Fruit fly (Drosophila melanogaster) whole organism, embryonic: Measurements from ENCODE around the gene scyl.

Experiments used
- Blimp-1 ChIP-seq: fragments of 200-800 bp; sonication (Bioruptor generic); optimal IDR thresholded peaks from 3 replicates; lab custom pipeline; 2018; ENCODE audit warnings: missing biosample characterization, missing genetic modification characterization, mild to moderate bottlenecking, moderate library complexity, missing genetic modification reagents
- Bteb2 ChIP-seq: fragments of 200-800 bp; sonication (Bioruptor generic); optimal IDR thresholded peaks from 2 replicates; lab custom pipeline; 2016; ENCODE audit warnings: missing biosample characterization, missing genetic modification characterization
- CG10267 ChIP-seq: fragments of 200-800 bp; sonication (Bioruptor generic); optimal IDR thresholded peaks from 2 replicates; lab custom pipeline; 2018; ENCODE audit warnings: missing biosample characterization, mild to moderate bottlenecking, missing genetic modification characterization, moderate library complexity
- CG10979 ChIP-seq: fragments of 200-800 bp; sonication (Bioruptor generic); optimal IDR thresholded peaks from 2 replicates; lab custom pipeline; 2018; ENCODE audit warnings: missing biosample characterization, mild to moderate bottlenecking, missing genetic modification characterization, moderate library complexity
- CG11504 ChIP-seq: fragments of 200-800 bp; sonication (Bioruptor generic); optimal IDR thresholded peaks from 3 replicates; lab custom pipeline; 2019; ENCODE audit warnings: missing biosample characterization, mild to moderate bottlenecking, missing genetic modification characterization, moderate library complexity
- CG13296 ChIP-seq: fragments of 200-800 bp; sonication (Bioruptor generic); optimal IDR thresholded peaks from 3 replicates; lab custom pipeline; 2018; ENCODE audit warnings: missing biosample characterization, mild to moderate bottlenecking, missing genetic modification characterization
- CG17359 ChIP-seq: fragments of 200-800 bp; sonication (Bioruptor generic); optimal IDR thresholded peaks from 3 replicates; lab custom pipeline; 2018; ENCODE audit warnings: missing biosample characterization, mild to moderate bottlenecking, missing genetic modification characterization, moderate library complexity
- CG17829 ChIP-seq: fragments of 200-800 bp; optimal IDR thresholded peaks from 2 replicates; lab custom pipeline; 2019; ENCODE audit warnings: missing biosample characterization, mild to moderate bottlenecking, missing genetic modification characterization, moderate library complexity
- CG2199 ChIP-seq: fragments of 200-800 bp; sonication (Bioruptor generic); IDR thresholded peaks from 3 replicates; pipeline ENCODE4 v1.3.6; 2022; ENCODE audit warnings: missing biosample characterization, missing genetic modification characterization
- CG2712 ChIP-seq: fragments of 200-800 bp; optimal IDR thresholded peaks from 3 replicates; lab custom pipeline; 2019; ENCODE audit warnings: missing biosample characterization, mild to moderate bottlenecking, missing genetic modification characterization, moderate library complexity
- CG30020 ChIP-seq: fragments of 200-800 bp; optimal IDR thresholded peaks from 2 replicates; lab custom pipeline; 2019; ENCODE audit warnings: missing biosample characterization, mild to moderate bottlenecking, missing genetic modification characterization, moderate library complexity
- CG3281 ChIP-seq: fragments of 200-800 bp; sonication (Bioruptor generic); optimal IDR thresholded peaks from 3 replicates; lab custom pipeline; 2017; ENCODE audit warnings: missing biosample characterization, mild to moderate bottlenecking, missing genetic modification characterization
- CG34376 ChIP-seq: fragments of 200-800 bp; sonication (Bioruptor generic); optimal IDR thresholded peaks from 2 replicates; lab custom pipeline; 2018; ENCODE audit warnings: missing biosample characterization, mild to moderate bottlenecking, missing genetic modification characterization
- CG3847 ChIP-seq: fragments of 200-800 bp; sonication (Bioruptor generic); IDR thresholded peaks from 2 replicates; pipeline ENCODE4 v1.3.6; 2022; ENCODE audit warnings: missing biosample characterization, missing genetic modification characterization
- CG4424 ChIP-seq: fragments of 200-800 bp; sonication (Bioruptor generic); optimal IDR thresholded peaks from 3 replicates; lab custom pipeline; 2016; ENCODE audit warnings: missing biosample characterization, missing genetic modification characterization
- CG5180 ChIP-seq: fragments of 200-800 bp; sonication (Bioruptor generic); optimal IDR thresholded peaks from 3 replicates; lab custom pipeline; 2017; ENCODE audit warnings: missing biosample characterization, missing genetic modification characterization, mild to moderate bottlenecking, moderate library complexity, missing genetic modification reagents
- CG6175 ChIP-seq: fragments of 200-800 bp; sonication (Bioruptor generic); IDR thresholded peaks from 3 replicates; pipeline ENCODE4 v1.3.6; 2022; ENCODE audit warnings: missing biosample characterization, missing genetic modification characterization
- CG8089 ChIP-seq: fragments of 200-800 bp; sonication (Bioruptor generic); optimal IDR thresholded peaks from 3 replicates; lab custom pipeline; 2016; ENCODE audit warnings: missing biosample characterization, missing genetic modification characterization
- CG8388 ChIP-seq: fragments of 200-800 bp; sonication (Bioruptor generic); optimal IDR thresholded peaks from 2 replicates; lab custom pipeline; 2019; ENCODE audit warnings: missing biosample characterization, mild to moderate bottlenecking, missing genetic modification characterization, moderate library complexity
- CHES-1-like ChIP-seq: fragments of 200-800 bp; sonication (Bioruptor generic); optimal IDR thresholded peaks from 2 replicates; lab custom pipeline; 2016; ENCODE audit warnings: missing biosample characterization, missing genetic modification characterization
- CoRest ChIP-seq: fragments of 200-800 bp; sonication (Bioruptor generic); optimal IDR thresholded peaks from 3 replicates; lab custom pipeline; 2018; ENCODE audit warnings: missing biosample characterization, mild to moderate bottlenecking, missing genetic modification characterization, moderate library complexity
- D ChIP-seq, 2 experiments: fragments of 200-800 bp in 1 of 2; fragments of >200 bp in 1 of 2; sonication (Bioruptor generic) in 1 of 2; optimal IDR thresholded peaks; 2 replicates in 1 of 2; 3 replicates in 1 of 2; lab custom pipeline; 2017; ENCODE audit warnings: mild to moderate bottlenecking in 1 of 2, missing biosample characterization in 1 of 2, missing genetic modification characterization in 1 of 2, missing genetic modification reagents in 1 of 2
- D19A ChIP-seq: fragments of 200-800 bp; optimal IDR thresholded peaks from 3 replicates; lab custom pipeline; 2019; ENCODE audit warnings: missing biosample characterization, mild to moderate bottlenecking, missing genetic modification characterization, moderate library complexity
- Dek ChIP-seq: fragments of 200-800 bp; sonication (Bioruptor generic); optimal IDR thresholded peaks from 3 replicates; lab custom pipeline; 2019; ENCODE audit warnings: missing biosample characterization, mild to moderate bottlenecking, missing genetic modification characterization, moderate library complexity
- Dll ChIP-seq: fragments of 200-800 bp; sonication (Bioruptor generic); IDR thresholded peaks from 4 replicates; pipeline ENCODE4 v1.3.6; 2022; ENCODE audit warnings: missing biosample characterization, missing genetic modification characterization; ENCODE audit not compliant: partially characterized antibody
- Doc3 ChIP-seq: fragments of 200-800 bp; sonication (Bioruptor generic); IDR thresholded peaks from 3 replicates; pipeline ENCODE4 v1.3.6; 2022; ENCODE audit warnings: missing biosample characterization, missing genetic modification characterization; ENCODE audit not compliant: partially characterized antibody
- HLH3B ChIP-seq: fragments of 200-800 bp; sonication (Bioruptor generic); IDR thresholded peaks from 2 replicates; pipeline ENCODE4 v1.3.6; 2022; ENCODE audit warnings: missing biosample characterization, missing genetic modification characterization
- Mes4 ChIP-seq: fragments of 200-800 bp; sonication (Bioruptor generic); optimal IDR thresholded peaks from 2 replicates; lab custom pipeline; 2016; ENCODE audit warnings: missing biosample characterization, missing genetic modification characterization
- Nf-YC ChIP-seq: fragments of 200-800 bp; optimal IDR thresholded peaks from 3 replicates; lab custom pipeline; 2019; ENCODE audit warnings: missing biosample characterization, mild to moderate bottlenecking, missing genetic modification characterization, moderate library complexity
- Sry-β ChIP-seq: fragments of 200-800 bp; sonication (Bioruptor generic); optimal IDR thresholded peaks from 2 replicates; lab custom pipeline; 2018; ENCODE audit warnings: missing biosample characterization, mild to moderate bottlenecking, missing genetic modification characterization, moderate library complexity
- ara ChIP-seq: fragments of 200-800 bp; sonication (Bioruptor generic); IDR thresholded peaks from 2 replicates; pipeline ENCODE4 v1.3.6; 2022; ENCODE audit warnings: missing biosample characterization, missing genetic modification characterization
- croc ChIP-seq: fragments of 200-800 bp; sonication (Bioruptor generic); conservative IDR thresholded peaks from 3 replicates; pipeline ENCODE4 v1.3.6; 2022; ENCODE audit warnings: missing biosample characterization, missing genetic modification characterization
- dysf ChIP-seq: fragments of 200-800 bp; sonication (Bioruptor generic); IDR thresholded peaks from 3 replicates; pipeline ENCODE4 v1.3.6; 2022; ENCODE audit warnings: missing biosample characterization, missing genetic modification characterization
- hth ChIP-seq: fragments of >200 bp; optimal IDR thresholded peaks from 2 replicates; lab custom pipeline; 2017; ENCODE audit warnings: inconsistent platforms
- ind ChIP-seq: fragments of 200-800 bp; sonication (Bioruptor generic); optimal IDR thresholded peaks from 3 replicates; lab custom pipeline; 2016; ENCODE audit warnings: missing biosample characterization, missing genetic modification characterization
- jumu ChIP-seq: fragments of 200-800 bp; sonication (Bioruptor generic); optimal IDR thresholded peaks from 3 replicates; lab custom pipeline; 2016; ENCODE audit warnings: missing biosample characterization, missing genetic modification characterization
- lmd ChIP-seq: fragments of 200-800 bp; sonication (Bioruptor generic); IDR thresholded peaks from 2 replicates; pipeline ENCODE4 v1.3.6; 2022; ENCODE audit warnings: missing biosample characterization, missing genetic modification characterization
- lov ChIP-seq, 2 experiments: fragments of 200-800 bp in 1 of 2; fragments of >200 bp in 1 of 2; sonication (Bioruptor generic) in 1 of 2; IDR thresholded peaks in 1 of 2; optimal IDR thresholded peaks in 1 of 2; 2 replicates in 1 of 2; 3 replicates in 1 of 2; pipeline versions ENCODE4 v1.3.6 to Lab custom; 2017 to 2022; ENCODE audit warnings: missing biosample characterization in 1 of 2, missing genetic modification characterization in 1 of 2
- nom ChIP-seq: fragments of 200-800 bp; sonication (Bioruptor generic); optimal IDR thresholded peaks from 2 replicates; lab custom pipeline; 2017; ENCODE audit warnings: missing biosample characterization, missing genetic modification characterization, mild to moderate bottlenecking, moderate library complexity, missing genetic modification reagents
- phol ChIP-seq: fragments of 200-800 bp; sonication (Bioruptor generic); optimal IDR thresholded peaks from 3 replicates; lab custom pipeline; 2018; ENCODE audit warnings: missing biosample characterization, mild to moderate bottlenecking, missing genetic modification characterization, moderate library complexity
- sens ChIP-seq: fragments of 200-800 bp; sonication (Bioruptor generic); peaks from one replicate; lab custom pipeline; 2016; ENCODE audit warnings: missing biosample characterization, missing genetic modification characterization
- shn ChIP-seq: fragments of 200-800 bp; sonication (Bioruptor generic); optimal IDR thresholded peaks from 3 replicates; lab custom pipeline; 2016; ENCODE audit warnings: missing biosample characterization, missing genetic modification characterization
- stwl ChIP-seq: fragments of 200-800 bp; sonication (Bioruptor generic); optimal IDR thresholded peaks from 3 replicates; lab custom pipeline; 2018; ENCODE audit warnings: missing biosample characterization, mild to moderate bottlenecking, missing genetic modification characterization, moderate library complexity
- tin ChIP-seq: fragments of 200-800 bp; sonication (Bioruptor generic); optimal IDR thresholded peaks from 3 replicates; lab custom pipeline; 2016; ENCODE audit warnings: missing biosample characterization, missing genetic modification characterization
- trem ChIP-seq: fragments of 200-800 bp; optimal IDR thresholded peaks from 3 replicates; lab custom pipeline; 2019; ENCODE audit warnings: missing biosample characterization, mild to moderate bottlenecking, missing genetic modification characterization, moderate library complexity
- tx ChIP-seq: fragments of 200-800 bp; sonication (Bioruptor generic); optimal IDR thresholded peaks from 2 replicates; lab custom pipeline; 2016; ENCODE audit warnings: missing biosample characterization, missing genetic modification characterization
- vvl ChIP-seq: fragments of 200-800 bp; sonication (Bioruptor generic); IDR thresholded peaks from 2 replicates; pipeline ENCODE4 v1.3.6; 2022; ENCODE audit warnings: missing biosample characterization, missing genetic modification characterization
- zf30C ChIP-seq: fragments of 200-800 bp; sonication (Bioruptor generic); optimal IDR thresholded peaks from 3 replicates; lab custom pipeline; 2018; ENCODE audit warnings: missing biosample characterization, mild to moderate bottlenecking, missing genetic modification characterization

The scyl gene

DNA sequence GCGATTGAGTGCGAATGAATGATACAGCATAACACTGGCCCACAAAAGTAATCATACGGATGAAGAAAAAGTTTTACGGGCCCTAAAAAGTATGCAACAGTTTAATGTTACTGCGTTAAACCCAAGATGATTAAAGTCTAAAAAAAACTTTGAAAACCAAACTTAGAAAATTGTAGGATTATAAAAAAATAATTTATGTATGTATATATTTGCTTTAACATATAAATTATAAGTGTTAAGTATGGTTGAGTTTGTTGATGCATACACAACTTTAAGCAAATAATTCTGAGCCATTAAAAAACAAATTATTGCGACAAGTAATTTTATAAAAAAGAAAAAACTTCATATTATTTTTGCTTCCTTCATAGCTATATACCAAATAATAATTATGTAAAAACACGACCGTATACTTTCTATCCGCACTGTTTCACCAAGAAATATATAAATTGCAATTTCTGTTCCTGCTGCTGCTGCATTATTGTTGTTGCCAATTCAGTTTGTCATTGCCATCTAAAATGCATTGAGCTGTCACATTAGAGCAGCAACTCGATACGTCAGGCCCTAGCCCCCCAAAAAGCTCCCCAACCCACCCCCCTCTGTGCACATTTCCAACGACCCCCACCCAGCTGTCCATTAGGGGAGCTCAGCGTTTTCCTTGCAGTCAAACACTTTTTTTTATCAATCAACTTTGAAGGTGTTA is 46.4 kb downstream of the scyl start (continued):
- TF ChIP-seq CG10979 (peak; percentile 41), CG5180 (peak; percentile 15), Dll (no peak), CG17359 (tag; lab: Kevin White, UChicago) (peak; percentile 32), CG3847 (GFP tag; lab: Robert Waterston, UW) (no peak), jumu (no peak), D19A (tag; lab: Kevin White, UChicago) (peak; percentile 53), ara (no peak), phol (tag; lab: Kevin White, UChicago) (peak; percentile 48), CG10267 (tag; lab: Kevin White, UChicago) (peak; percentile 12), Doc3 (GFP tag; lab: Robert Waterston, UW) (no peak), CG13296 (GFP tag; lab: Kevin White, UChicago) (peak; percentile 18), hth (no peak), CHES-1-like (GFP tag; lab: Kevin White, UChicago) (no peak), CG11504 (tag; lab: Kevin White, UChicago) (peak; percentile 69), croc (GFP tag; lab: Robert Waterston, UW) (no peak), tin (GFP tag; lab: Kevin White, UChicago) (peak; percentile 9), CG30020 (no peak), Dek (tag; lab: Kevin White, UChicago) (no peak), Bteb2 (GFP tag; lab: Kevin White, UChicago) (no peak), sens (peak; percentile 17), CG6175 (no peak), dysf (GFP tag; lab: Robert Waterston, UW) (0 out of 3 replicates have a peak, but pooled peaks have one; percentile 20), tx (GFP tag; lab: Kevin White, UChicago) (no peak), Blimp-1 (peak; percentile 48), vvl (GFP tag; lab: Robert Waterston, UW) (no peak), D (optimal IDR thresholded peaks at IDR 0.05; lab: Kevin White, UChicago) (no peak), D (GFP tag; optimal IDR thresholded peaks at IDR 0.05; lab: Kevin White, UChicago) (peak; percentile 29), CG17829 (peak; percentile 23), ind (peak; percentile 40), Mes4 (GFP tag; lab: Kevin White, UChicago) (no peak), HLH3B (GFP tag; lab: Robert Waterston, UW) (no peak), shn (no peak), CG2712 (tag; lab: Kevin White, UChicago) (peak; percentile 53), stwl (tag; lab: Kevin White, UChicago) (peak; percentile 6), CG8388 (GFP tag; lab: Kevin White, UChicago) (peak; percentile 84), Nf-YC (tag; lab: Kevin White, UChicago) (peak; percentile 28), zf30C (GFP tag; lab: Kevin White, UChicago) (no peak), CG8089 (GFP tag; lab: Kevin White, UChicago) (no peak), lmd (GFP tag; lab: Robert Waterston, UW) (0 out of 2 replicates have a peak, but pooled peaks have one; percentile 24), trem (tag; lab: Kevin White, UChicago) (peak; percentile 26), CG2199 (GFP tag; lab: Robert Waterston, UW) (0 out of 3 replicates have a peak, but pooled peaks have one; percentile 40), CoRest (tag; lab: Kevin White, UChicago) (no peak), CG4424 (GFP tag; lab: Kevin White, UChicago) (peak; percentile 2), Sry-β (GFP tag; lab: Kevin White, UChicago) (no peak), CG3281 (GFP tag; lab: Kevin White, UChicago) (peak; percentile 47), nom (GFP tag; lab: Kevin White, UChicago) (peak; percentile 70), lov (optimal IDR thresholded peaks at IDR 0.05; lab: Kevin White, UChicago) (no peak), lov (GFP tag; IDR thresholded peaks at IDR 0.05; lab: Robert Waterston, UW) (0 out of 3 replicates have a peak, but pooled peaks have one; percentile 14), CG34376 (GFP tag; lab: Kevin White, UChicago) (no peak)
